Fruit fly (Drosophila melanogaster) whole organism, pupa: Measurements from ENCODE around the gene CG7879.

Experiments used
- CG10348 ChIP-seq: fragments of 200-800 bp; sonication (Bioruptor generic); IDR thresholded peaks from 2 replicates; pipeline ENCODE4 v1.3.6; 2022; ENCODE audit warnings: missing biosample characterization, missing genetic modification characterization
- CG12605 ChIP-seq: fragments of 200-800 bp; sonication (Bioruptor generic); IDR thresholded peaks from 2 replicates; pipeline ENCODE4 v1.3.6; 2022; ENCODE audit warnings: missing biosample characterization, missing genetic modification characterization
- CG13204 ChIP-seq: fragments of 200-800 bp; sonication (Bioruptor generic); optimal IDR thresholded peaks from 2 replicates; lab custom pipeline; 2018; ENCODE audit warnings: missing biosample characterization, mild to moderate bottlenecking, missing genetic modification characterization, moderate library complexity
- CG14655 ChIP-seq: fragments of 200-800 bp; sonication (Bioruptor generic); optimal IDR thresholded peaks from 3 replicates; lab custom pipeline; 2017; ENCODE audit warnings: mild to moderate bottlenecking, missing biosample characterization, missing genetic modification reagents, missing genetic modification characterization
- CG15710 ChIP-seq: fragments of 200-800 bp; sonication (Bioruptor generic); optimal IDR thresholded peaks from 2 replicates; lab custom pipeline; 2018; ENCODE audit warnings: missing biosample characterization, mild to moderate bottlenecking, missing genetic modification characterization, moderate library complexity
- CG17806 ChIP-seq: fragments of 200-800 bp; sonication (Bioruptor generic); optimal IDR thresholded peaks from 2 replicates; lab custom pipeline; 2018; ENCODE audit warnings: missing biosample characterization, mild to moderate bottlenecking, missing genetic modification characterization, moderate library complexity
- CG32121 ChIP-seq: fragments of 200-800 bp; sonication (Bioruptor generic); IDR thresholded peaks from 2 replicates; pipeline ENCODE4 v1.3.6; 2022; ENCODE audit warnings: missing biosample characterization, missing genetic modification characterization
- CG34367 ChIP-seq: fragments of 200-800 bp; sonication (Bioruptor generic); optimal IDR thresholded peaks from 2 replicates; lab custom pipeline; 2018; ENCODE audit warnings: missing biosample characterization, mild to moderate bottlenecking, missing genetic modification characterization
- CG4496 ChIP-seq: fragments of 200-800 bp; sonication (Bioruptor generic); IDR thresholded peaks from 3 replicates; pipeline ENCODE4 v1.3.6; 2022; ENCODE audit warnings: missing biosample characterization, missing genetic modification characterization
- CG8159 ChIP-seq: fragments of 200-800 bp; sonication (Bioruptor generic); optimal IDR thresholded peaks from 3 replicates; lab custom pipeline; 2018; ENCODE audit warnings: missing biosample characterization, mild to moderate bottlenecking, missing genetic modification characterization, moderate library complexity
- CG8301 ChIP-seq: fragments of 200-800 bp; sonication (Bioruptor generic); optimal IDR thresholded peaks from 2 replicates; lab custom pipeline; 2018; ENCODE audit warnings: missing biosample characterization, mild to moderate bottlenecking, missing genetic modification characterization
- CG9948 ChIP-seq: fragments of 200-800 bp; sonication (Bioruptor generic); optimal IDR thresholded peaks from 2 replicates; lab custom pipeline; 2018; ENCODE audit warnings: missing biosample characterization, mild to moderate bottlenecking, missing genetic modification characterization, moderate library complexity
- D1 ChIP-seq: fragments of 200-800 bp; sonication (Bioruptor generic); optimal IDR thresholded peaks from 2 replicates; lab custom pipeline; 2018; ENCODE audit warnings: missing biosample characterization, mild to moderate bottlenecking, missing genetic modification characterization, moderate library complexity
- EcR ChIP-seq: fragments of 200-800 bp; sonication (Bioruptor generic); optimal IDR thresholded peaks from 3 replicates; lab custom pipeline; 2019; ENCODE audit warnings: missing biosample characterization, missing genetic modification characterization, mild to moderate bottlenecking, moderate library complexity, missing genetic modification reagents
- Ets98B ChIP-seq: fragments of 200-800 bp; sonication (Bioruptor generic); IDR thresholded peaks from 2 replicates; pipeline ENCODE4 v1.3.6; 2022; ENCODE audit warnings: missing biosample characterization, missing genetic modification characterization
- Pif1A ChIP-seq: fragments of 200-800 bp; sonication (Bioruptor generic); optimal IDR thresholded peaks from 3 replicates; lab custom pipeline; 2016; ENCODE audit warnings: missing biosample characterization, missing genetic modification characterization
- Pif1B ChIP-seq: fragments of 200-800 bp; sonication (Bioruptor generic); optimal IDR thresholded peaks from 3 replicates; lab custom pipeline; 2016; ENCODE audit warnings: missing biosample characterization, missing genetic modification characterization
- Snoo ChIP-seq: fragments of 200-800 bp; sonication (Bioruptor generic); optimal IDR thresholded peaks from 3 replicates; lab custom pipeline; 2017; ENCODE audit warnings: missing biosample characterization, mild to moderate bottlenecking, missing genetic modification characterization, inconsistent platforms
- fd96Ca ChIP-seq: fragments of 200-800 bp; sonication (Bioruptor generic); IDR thresholded peaks from 3 replicates; pipeline ENCODE4 v1.3.6; 2022; ENCODE audit warnings: missing biosample characterization, missing genetic modification characterization
- gl ChIP-seq: fragments of 200-800 bp; sonication (Bioruptor generic); optimal IDR thresholded peaks from 2 replicates; lab custom pipeline; 2018; ENCODE audit warnings: missing biosample characterization, mild to moderate bottlenecking, missing genetic modification characterization
- rn ChIP-seq: fragments of 200-800 bp; sonication (Bioruptor generic); IDR thresholded peaks from 2 replicates; pipeline ENCODE4 v1.3.6; 2022; ENCODE audit warnings: missing biosample characterization, missing genetic modification characterization

CG7879 gene

dm6 chr3L:1580821-1581220 lies 12.4 kb upstream of the CG7879 start:
- TF ChIP-seq gl (no peak), CG10348 (GFP tag; lab: Robert Waterston, UW) (no peak), Pif1A (GFP tag; lab: Kevin White, UChicago) (no peak), Ets98B (GFP tag; lab: Robert Waterston, UW) (no peak), CG12605 (GFP tag; lab: Robert Waterston, UW) (no peak)

dm6 chr3L:1580194-1580593 lies 11.8 kb upstream of the CG7879 start:
- TF ChIP-seq CG32121 (GFP tag; lab: Robert Waterston, UW) (0 out of 2 replicates have a peak, but pooled peaks have one; percentile 13), CG8301 (tag; lab: Kevin White, UChicago) (no peak)

- peak; percentile 36 for TF ChIP-seq CG8159
- TF ChIP-seq CG13204 (GFP tag; lab: Kevin White, UChicago) = no peak
- no peak for TF ChIP-seq fd96Ca
- peak; percentile 38 for TF ChIP-seq CG32121 (GFP tag; lab: Robert Waterston, UW)
- no peak for TF ChIP-seq D1 (tag; lab: Kevin White, UChicago)
- no peak for TF ChIP-seq Snoo (tag; lab: Kevin White, UChicago)
- TF ChIP-seq CG12605 (GFP tag; lab: Robert Waterston, UW) = no peak
- TF ChIP-seq EcR = peak; percentile 69
- TF ChIP-seq CG4496 = no peak
- peak; percentile 36 for TF ChIP-seq CG17806 (tag; lab: Kevin White, UChicago)
- TF ChIP-seq CG15710 (tag; lab: Kevin White, UChicago) = peak; percentile 38
- peak; percentile 36 for TF ChIP-seq CG8301 (tag; lab: Kevin White, UChicago)
- TF ChIP-seq Pif1B (GFP tag; lab: Kevin White, UChicago) = no peak
- TF ChIP-seq CG9948 (tag; lab: Kevin White, UChicago) = peak; percentile 33
- peak; percentile 51 for TF ChIP-seq CG14655 (GFP tag; lab: Kevin White, UChicago)
- TF ChIP-seq gl = no peak
- TF ChIP-seq rn (GFP tag; lab: Robert Waterston, UW) = no peak
- peak; percentile 7 for TF ChIP-seq CG34367 (tag; lab: Kevin White, UChicago)
- peak; percentile 41 for TF ChIP-seq Ets98B (GFP tag; lab: Robert Waterston, UW)
- no peak for TF ChIP-seq CG10348 (GFP tag; lab: Robert Waterston, UW)
- no peak for TF ChIP-seq Pif1A (GFP tag; lab: Kevin White, UChicago)
These were observed 10.9 kb upstream of the CG7879 start for dm6 chr3L:1579169-1579853.

dm6 chr3L:1578391-1578948 lies 10.1 kb upstream of the CG7879 start:
- no peak for TF ChIP-seq gl
- TF ChIP-seq Ets98B (GFP tag; lab: Robert Waterston, UW) = 0 out of 2 replicates have a peak, but pooled peaks have one; percentile 11
- TF ChIP-seq CG12605 (GFP tag; lab: Robert Waterston, UW) = no peak
- TF ChIP-seq CG4496 = peak; percentile 30; the same call in 1 of the 3 replicates
- peak; percentile 16 for TF ChIP-seq CG8301 (tag; lab: Kevin White, UChicago)
- TF ChIP-seq CG8159 = peak; percentile 15

dm6 chr3L:1577338-1577737 lies 8.9 kb upstream of the CG7879 start:
- TF ChIP-seq Snoo (tag; lab: Kevin White, UChicago) = no peak
- TF ChIP-seq Ets98B (GFP tag; lab: Robert Waterston, UW) = 0 out of 2 replicates have a peak, but pooled peaks have one; percentile 10

dm6 chr3L:1576489-1577106 lies 8.2 kb upstream of the CG7879 start, which contains the start of gene CG13917:
Gene CG13917 (plus strand): TSS chr3L:1576699.
- TF ChIP-seq EcR = no peak
- TF ChIP-seq CG32121 (GFP tag; lab: Robert Waterston, UW) = no peak
- peak; percentile 51; the same call in 1 of the 2 replicates for TF ChIP-seq CG12605 (GFP tag; lab: Robert Waterston, UW)
- TF ChIP-seq CG4496 = no peak
- no peak for TF ChIP-seq D1 (tag; lab: Kevin White, UChicago)
- no peak for TF ChIP-seq Snoo (tag; lab: Kevin White, UChicago)
- no peak for TF ChIP-seq CG34367 (tag; lab: Kevin White, UChicago)
